Worm (Caenorhabditis elegans): Measurements from ENCODE around the gene nspc-17.

- TF ChIP-seq ceh-34 (tag; optimal IDR thresholded peaks at IDR 0.05) (no peak), dmd-4 (tag; optimal IDR thresholded peaks at IDR 0.05; ENCODE audit: borderline replicate concordance) (no peak), pat-9 (tag; optimal IDR thresholded peaks at IDR 0.05) (no peak), pag-3 (tag; optimal IDR thresholded peaks at IDR 0.05; ENCODE audit: borderline replicate concordance) (no peak), fkh-6 (tag; optimal IDR thresholded peaks at IDR 0.05) (no peak), nhr-11 (tag; optimal IDR thresholded peaks at IDR 0.05) (no peak), sdc-2 (tag; optimal IDR thresholded peaks at IDR 0.05) (no peak), elt-2 (tag; optimal IDR thresholded peaks at IDR 0.05) (no peak), sox-4 (tag; optimal IDR thresholded peaks at IDR 0.05) (no peak), ama-1 (optimal IDR thresholded peaks at IDR 0.05) (no peak)
These were observed 14.5 kb upstream of the nspc-17 start for ce11 chrX:14539468-14539867.
